Worm (Caenorhabditis elegans) whole organism, midembryonic: ENCODE results near the gene nhr-155.

Source experiments
- T22C8.4 ChIP-seq: fragments of 200-800 bp; sonication (Bioruptor generic); IDR thresholded peaks from 2 replicates; pipeline ENCODE4 v1.3.6; 2022; ENCODE audit warnings: missing genetic modification characterization, missing compliant biosample characterization
- cog-1 ChIP-seq: sonication (generic microtip); optimal IDR thresholded peaks from 2 replicates; lab custom pipeline; 2016; ENCODE audit warnings: missing genetic modification characterization, missing compliant biosample characterization
- flt-1 ChIP-seq: fragments of 200-800 bp; sonication (Bioruptor generic); IDR thresholded peaks from 2 replicates; pipeline ENCODE4 v1.3.6; 2022; ENCODE audit warnings: missing genetic modification characterization, missing compliant biosample characterization
- med-1 ChIP-seq: sonication (generic microtip); optimal IDR thresholded peaks from 2 replicates; lab custom pipeline; 2017; ENCODE audit warnings: missing genetic modification characterization, mild to moderate bottlenecking, missing compliant biosample characterization, antibody characterized with exemption, missing genetic modification reagents; ENCODE audit not compliant: insufficient read depth
- ref-1 ChIP-seq: fragments of 200-800 bp; sonication (Bioruptor generic); conservative IDR thresholded peaks from 2 replicates; pipeline ENCODE4 v1.3.6; 2022; ENCODE audit warnings: missing genetic modification reagents, missing genetic modification characterization, missing compliant biosample characterization
- tab-1 ChIP-seq: fragments of 200-800 bp; sonication (Bioruptor generic); IDR thresholded peaks from 2 replicates; pipeline ENCODE4 v1.3.6; 2022; ENCODE audit warnings: missing genetic modification characterization, missing compliant biosample characterization
- ztf-23 ChIP-seq: fragments of 200-800 bp; sonication (Bioruptor generic); IDR thresholded peaks from 2 replicates; pipeline ENCODE4 v1.3.6; 2022; ENCODE audit warnings: missing genetic modification reagents, missing genetic modification characterization, missing compliant biosample characterization
- ztf-29 ChIP-seq: fragments of 200-800 bp; sonication (Bioruptor generic); IDR thresholded peaks from 2 replicates; pipeline ENCODE4 v1.3.6; 2022; ENCODE audit warnings: missing genetic modification reagents, missing genetic modification characterization, missing compliant biosample characterization

DNA sequence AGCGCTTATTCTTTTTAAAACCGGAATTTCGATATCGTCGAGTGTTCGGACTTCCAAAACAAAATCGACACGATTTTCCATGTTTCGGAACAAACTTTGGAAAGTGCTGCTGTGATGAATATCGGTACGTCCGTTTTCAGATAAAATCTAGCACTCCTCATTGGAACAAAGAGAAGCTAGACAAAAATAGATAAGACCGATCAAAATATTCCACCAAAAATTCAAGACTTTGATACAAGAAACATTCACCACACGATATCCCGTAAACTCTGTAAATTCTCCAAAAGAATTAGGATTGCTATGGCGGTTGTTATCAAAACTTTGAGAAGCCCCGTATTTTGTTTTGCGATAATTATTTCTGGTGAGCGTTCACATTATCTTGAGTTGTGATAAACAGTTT lies 3.9 kb downstream of the nhr-155 start, which contains the start of gene C14C6.3:
- no peak for TF ChIP-seq flt-1 (GFP tag; lab: Robert Waterston, UW)
- no peak for TF ChIP-seq ref-1 (GFP tag; lab: Robert Waterston, UW)
- TF ChIP-seq cog-1 (tag; lab: Kevin White, UChicago): no peak
- TF ChIP-seq ztf-23 (GFP tag; lab: Robert Waterston, UW): no peak
- TF ChIP-seq tab-1 (GFP tag; lab: Robert Waterston, UW): no peak
- TF ChIP-seq T22C8.4 (GFP tag; lab: Robert Waterston, UW): no peak
- TF ChIP-seq med-1 (GFP tag; lab: Kevin White, UChicago): no peak
- TF ChIP-seq ztf-29 (GFP tag; lab: Robert Waterston, UW): no peak
